Fruit fly (Drosophila melanogaster): ENCODE results near the gene Egfrap.

The Egfrap gene

dm6 chr3L:5950467-5950866, at the start of gene Egfrap:
Egfrap (minus strand) TSS chr3L:5950658.
- TF ChIP-seq CG11617 (GFP tag; optimal IDR thresholded peaks at IDR 0.05) (no peak), CG5204 (GFP tag; optimal IDR thresholded peaks at IDR 0.05) (no peak), toe (GFP tag; optimal IDR thresholded peaks at IDR 0.05) (no peak), pad (GFP tag; optimal IDR thresholded peaks at IDR 0.05) (no peak), CG14711 (tag; optimal IDR thresholded peaks at IDR 0.05) (no peak), CG33017 (tag; optimal IDR thresholded peaks at IDR 0.05) (no peak), CG7045 (GFP tag; optimal IDR thresholded peaks at IDR 0.05) (no peak), bab1 (GFP tag; optimal IDR thresholded peaks at IDR 0.05) (no peak), ovo (GFP tag; optimal IDR thresholded peaks at IDR 0.05) (no peak), tj (GFP tag; optimal IDR thresholded peaks at IDR 0.05) (no peak), Clk (GFP tag; optimal IDR thresholded peaks at IDR 0.05) (no peak), Mnt (GFP tag; optimal IDR thresholded peaks at IDR 0.05) (no peak), cnc (optimal IDR thresholded peaks at IDR 0.05) (no peak), Hr96 (GFP tag; optimal IDR thresholded peaks at IDR 0.05) (no peak), Crg-1 (GFP tag; optimal IDR thresholded peaks at IDR 0.05) (no peak)

- TF ChIP-seq cnc (optimal IDR thresholded peaks at IDR 0.05), result no peak
- no peak for TF ChIP-seq Hr96 (GFP tag; optimal IDR thresholded peaks at IDR 0.05)
- TF ChIP-seq CG7101 (tag; optimal IDR thresholded peaks at IDR 0.05), result no peak
- no peak for TF ChIP-seq CG5204 (GFP tag; optimal IDR thresholded peaks at IDR 0.05)
- no peak for TF ChIP-seq tj (GFP tag; optimal IDR thresholded peaks at IDR 0.05)
Observed at dm6 chr3L:5999888-6000287, 49.4 kb upstream of the Egfrap start.

- TF ChIP-seq bab1 (GFP tag; optimal IDR thresholded peaks at IDR 0.05) (no peak), pad (GFP tag; optimal IDR thresholded peaks at IDR 0.05) (no peak), cic (GFP tag; optimal IDR thresholded peaks at IDR 0.05) (no peak), CG11617 (GFP tag; optimal IDR thresholded peaks at IDR 0.05) (no peak), Mnt (GFP tag; optimal IDR thresholded peaks at IDR 0.05) (no peak), CG7045 (GFP tag; optimal IDR thresholded peaks at IDR 0.05) (no peak), CG33017 (tag; optimal IDR thresholded peaks at IDR 0.05) (no peak), CG5204 (GFP tag; optimal IDR thresholded peaks at IDR 0.05) (no peak), Hr96 (GFP tag; optimal IDR thresholded peaks at IDR 0.05) (no peak), Crg-1 (GFP tag; optimal IDR thresholded peaks at IDR 0.05) (no peak), CG12768 (GFP tag; optimal IDR thresholded peaks at IDR 0.05) (no peak), tj (GFP tag; optimal IDR thresholded peaks at IDR 0.05) (no peak)
Observed at dm6 chr3L:5996936-5997335, 46.5 kb upstream of the Egfrap start, which contains the start of gene PVRAP. PVRAP (plus strand) TSS chr3L:5997208.

dm6 chr3L:5996520-5996919, 46.1 kb upstream of the Egfrap start:
- TF ChIP-seq cic (GFP tag; optimal IDR thresholded peaks at IDR 0.05) (no peak), CG5204 (GFP tag; optimal IDR thresholded peaks at IDR 0.05) (no peak), CG12768 (GFP tag; optimal IDR thresholded peaks at IDR 0.05) (no peak)

dm6 chr3L:5993701-5994499, 43.4 kb upstream of the Egfrap start:
- no peak for TF ChIP-seq CG1620 (GFP tag; optimal IDR thresholded peaks at IDR 0.05)
- no peak for TF ChIP-seq kay (GFP tag; ENCODE audit: borderline replicate concordance)
- TF ChIP-seq CG12768 (GFP tag; optimal IDR thresholded peaks at IDR 0.05), result no peak
- no peak for TF ChIP-seq CG7045 (GFP tag; optimal IDR thresholded peaks at IDR 0.05)
- TF ChIP-seq ovo (GFP tag; optimal IDR thresholded peaks at IDR 0.05), result no peak
- TF ChIP-seq pad (GFP tag; optimal IDR thresholded peaks at IDR 0.05), result no peak
- no peak for TF ChIP-seq CG5204 (GFP tag; optimal IDR thresholded peaks at IDR 0.05)
- no peak for TF ChIP-seq CG14711 (tag; optimal IDR thresholded peaks at IDR 0.05)

- TF ChIP-seq CG11617 (GFP tag; optimal IDR thresholded peaks at IDR 0.05) (no peak), CG12768 (GFP tag; optimal IDR thresholded peaks at IDR 0.05) (no peak), toe (GFP tag; optimal IDR thresholded peaks at IDR 0.05) (no peak), CG33017 (tag; optimal IDR thresholded peaks at IDR 0.05) (no peak), tj (GFP tag; optimal IDR thresholded peaks at IDR 0.05) (no peak), CG14711 (tag; optimal IDR thresholded peaks at IDR 0.05) (no peak), ovo (GFP tag; optimal IDR thresholded peaks at IDR 0.05) (no peak), cnc (optimal IDR thresholded peaks at IDR 0.05) (no peak), Mnt (GFP tag; optimal IDR thresholded peaks at IDR 0.05) (no peak), CG7101 (tag; optimal IDR thresholded peaks at IDR 0.05) (no peak), CG5204 (GFP tag; optimal IDR thresholded peaks at IDR 0.05) (no peak), kay (GFP tag; ENCODE audit: borderline replicate concordance) (no peak), Crg-1 (GFP tag; optimal IDR thresholded peaks at IDR 0.05) (no peak), CG7045 (GFP tag; optimal IDR thresholded peaks at IDR 0.05) (no peak), cic (GFP tag; optimal IDR thresholded peaks at IDR 0.05) (no peak), pad (GFP tag; optimal IDR thresholded peaks at IDR 0.05) (no peak), Clk (GFP tag; optimal IDR thresholded peaks at IDR 0.05) (no peak), CG1620 (GFP tag; optimal IDR thresholded peaks at IDR 0.05) (no peak)
Observed at dm6 chr3L:5992916-5993315, 42.5 kb upstream of the Egfrap start.

- TF ChIP-seq Hr96 (GFP tag; optimal IDR thresholded peaks at IDR 0.05) (no peak), kay (GFP tag; ENCODE audit: borderline replicate concordance) (no peak), CG33017 (tag; optimal IDR thresholded peaks at IDR 0.05) (no peak), cnc (optimal IDR thresholded peaks at IDR 0.05) (no peak), toe (GFP tag; optimal IDR thresholded peaks at IDR 0.05) (no peak), Crg-1 (GFP tag; optimal IDR thresholded peaks at IDR 0.05) (no peak), CG11617 (GFP tag; optimal IDR thresholded peaks at IDR 0.05) (no peak), pad (GFP tag; optimal IDR thresholded peaks at IDR 0.05) (no peak), bab1 (GFP tag; optimal IDR thresholded peaks at IDR 0.05) (no peak), CG5204 (GFP tag; optimal IDR thresholded peaks at IDR 0.05) (no peak), CG14711 (tag; optimal IDR thresholded peaks at IDR 0.05) (no peak), Mnt (GFP tag; optimal IDR thresholded peaks at IDR 0.05) (no peak), tj (GFP tag; optimal IDR thresholded peaks at IDR 0.05) (no peak), Clk (GFP tag; optimal IDR thresholded peaks at IDR 0.05) (no peak), ovo (GFP tag; optimal IDR thresholded peaks at IDR 0.05) (no peak), CG7101 (tag; optimal IDR thresholded peaks at IDR 0.05) (no peak), CG12768 (GFP tag; optimal IDR thresholded peaks at IDR 0.05) (no peak), CG1620 (GFP tag; optimal IDR thresholded peaks at IDR 0.05) (no peak), cic (GFP tag; optimal IDR thresholded peaks at IDR 0.05) (no peak), CG7045 (GFP tag; optimal IDR thresholded peaks at IDR 0.05) (no peak)
Observed at dm6 chr3L:5992249-5992648, 41.8 kb upstream of the Egfrap start.
